Fruit fly (Drosophila melanogaster): ENCODE results near the gene CG6650.

The CG6650 gene

DNA sequence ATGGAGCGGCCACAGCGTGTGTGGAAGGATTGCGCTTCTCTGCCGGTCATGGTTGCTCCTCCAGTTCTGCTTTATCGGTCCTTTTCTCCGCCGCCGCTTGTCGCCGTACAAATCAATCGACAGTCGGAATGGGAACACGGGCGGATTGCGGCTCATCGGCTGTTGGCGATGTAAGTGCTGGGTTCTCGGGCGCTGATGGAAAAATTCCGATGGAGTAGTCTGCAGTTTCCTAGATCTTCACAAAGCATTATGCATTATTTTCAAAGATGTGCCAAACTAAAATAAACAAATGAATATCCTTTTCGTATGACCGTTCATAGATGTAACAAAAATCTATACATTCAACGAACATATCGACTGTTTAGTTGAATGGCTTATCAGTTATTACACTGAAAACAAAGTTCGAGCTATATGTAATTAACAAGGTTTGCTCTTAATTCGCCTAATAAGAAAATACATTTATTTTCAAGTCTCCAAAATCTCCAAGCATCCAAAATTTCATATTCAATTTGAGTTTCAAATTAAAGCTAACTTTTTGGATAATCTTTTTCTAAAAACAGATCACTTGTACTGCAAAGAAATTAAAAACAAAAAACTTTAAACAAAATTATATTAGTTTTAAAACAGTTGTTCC is 18.5 kb downstream of the CG6650 start, which contains the start of gene Neurl4 (continued):
- TF ChIP-seq NC2β (GFP tag; optimal IDR thresholded peaks at IDR 0.05): peak; percentile 62
- TF ChIP-seq Ada2b (GFP tag; IDR thresholded peaks at IDR 0.05): peak; percentile 61
- no peak for TF ChIP-seq zen2 (GFP tag; IDR thresholded peaks at IDR 0.05; ENCODE audit: partially characterized antibody)
- TF ChIP-seq Poxn (GFP tag; IDR thresholded peaks at IDR 0.05): no peak
- TF ChIP-seq HHEX (GFP tag; optimal IDR thresholded peaks at IDR 0.05): peak; percentile 70
- peak in 1 of 2 experiments; percentile 13 for TF ChIP-seq Hr51 (GFP tag; optimal IDR thresholded peaks at IDR 0.05)
- peak; percentile 51 for TF ChIP-seq CG9876 (GFP tag; optimal IDR thresholded peaks at IDR 0.05)
- TF ChIP-seq CG11504 (tag; optimal IDR thresholded peaks at IDR 0.05): no peak
- peak; percentile 27 for TF ChIP-seq Dad (GFP tag; optimal IDR thresholded peaks at IDR 0.05)
- peak; percentile 62 for TF ChIP-seq pum (GFP tag; optimal IDR thresholded peaks at IDR 0.05)
- no peak for TF ChIP-seq pb (GFP tag; optimal IDR thresholded peaks at IDR 0.05)
- no peak for TF ChIP-seq CG1647 (GFP tag; optimal IDR thresholded peaks at IDR 0.05)
- TF ChIP-seq nerfin-2 (GFP tag; IDR thresholded peaks at IDR 0.05; ENCODE audit: partially characterized antibody): no peak
- no peak for TF ChIP-seq CG10565 (GFP tag; optimal IDR thresholded peaks at IDR 0.05)
- peak; percentile 75 for TF ChIP-seq Oli (tag; optimal IDR thresholded peaks at IDR 0.05)
- no peak for TF ChIP-seq HLHmδ (GFP tag; optimal IDR thresholded peaks at IDR 0.05)
- peak; percentile 17 for TF ChIP-seq CG31365 (tag; optimal IDR thresholded peaks at IDR 0.05)
- no peak for TF ChIP-seq eyg (GFP tag; optimal IDR thresholded peaks at IDR 0.05)
- TF ChIP-seq bigmax (GFP tag; optimal IDR thresholded peaks at IDR 0.05): no peak
- no peak for TF ChIP-seq HLH4C (GFP tag; IDR thresholded peaks at IDR 0.05; ENCODE audit: partially characterized antibody)
- TF ChIP-seq jing (GFP tag; optimal IDR thresholded peaks at IDR 0.05): peak; percentile 38
- TF ChIP-seq shn (GFP tag; optimal IDR thresholded peaks at IDR 0.05): peak; percentile 67
- TF ChIP-seq CG6813 (GFP tag; optimal IDR thresholded peaks at IDR 0.05): peak; percentile 47
- peak; percentile 73 for TF ChIP-seq CG12942 (GFP tag; optimal IDR thresholded peaks at IDR 0.05)
- TF ChIP-seq CG14667 (GFP tag; IDR thresholded peaks at IDR 0.05): no peak
- TF ChIP-seq CG14050 (GFP tag; IDR thresholded peaks at IDR 0.05): peak; percentile 66; the same call in 2 of the 3 replicates
- TF ChIP-seq Scr (GFP tag; IDR thresholded peaks at IDR 0.05; ENCODE audit: partially characterized antibody): no peak; the same call in 1 of the 2 replicates
- TF ChIP-seq gfzf (GFP tag; optimal IDR thresholded peaks at IDR 0.05): peak; percentile 70
- TF ChIP-seq Eip74EF (GFP tag; optimal IDR thresholded peaks at IDR 0.05): no peak
- TF ChIP-seq gro (GFP tag; optimal IDR thresholded peaks at IDR 0.05): peak; percentile 43
- no peak for TF ChIP-seq Bgb (GFP tag; IDR thresholded peaks at IDR 0.05; ENCODE audit: partially characterized antibody)
- peak; percentile 56 for TF ChIP-seq CG17829 (tag; optimal IDR thresholded peaks at IDR 0.05)
- TF ChIP-seq CG10147 (GFP tag; optimal IDR thresholded peaks at IDR 0.05): no peak
- peak; percentile 25; the same call in 1 of the 2 replicates for TF ChIP-seq wdn (GFP tag; IDR thresholded peaks at IDR 0.05)
- no peak for TF ChIP-seq schlank (tag; optimal IDR thresholded peaks at IDR 0.05)
- no peak for TF ChIP-seq CG3281 (GFP tag; optimal IDR thresholded peaks at IDR 0.05)
- no peak for TF ChIP-seq CG15514 (GFP tag; optimal IDR thresholded peaks at IDR 0.05)
- TF ChIP-seq CG10267 (tag; optimal IDR thresholded peaks at IDR 0.05): peak; percentile 63
- no peak for TF ChIP-seq CG1832 (GFP tag; optimal IDR thresholded peaks at IDR 0.05)
- TF ChIP-seq cad (GFP tag; optimal IDR thresholded peaks at IDR 0.05): no peak
- peak; percentile 67 for TF ChIP-seq CG18262 (tag; optimal IDR thresholded peaks at IDR 0.05)
- TF ChIP-seq CG8478 (optimal IDR thresholded peaks at IDR 0.05): no peak
- TF ChIP-seq CG2129 (GFP tag; IDR thresholded peaks at IDR 0.05; ENCODE audit: partially characterized antibody): no peak
- TF ChIP-seq MBD-R2 (GFP tag; IDR thresholded peaks at IDR 0.05): peak; percentile 69
- no peak for TF ChIP-seq CG6175 (GFP tag; IDR thresholded peaks at IDR 0.05)
- no peak for TF ChIP-seq Gsc (GFP tag; IDR thresholded peaks at IDR 0.05)
- TF ChIP-seq sqz (GFP tag; optimal IDR thresholded peaks at IDR 0.05): no peak
- TF ChIP-seq Mrtf (GFP tag; IDR thresholded peaks at IDR 0.05): peak; percentile 37; the same call in 1 of the 3 replicates
- peak; percentile 1 for TF ChIP-seq CG12299 (tag; optimal IDR thresholded peaks at IDR 0.05)

All from whole organism, embryonic.